Worm (Caenorhabditis elegans) whole organism, young adult: Measurements from ENCODE around the gene rdy-2.

Experiments used
- B0035.1 ChIP-seq: sonication (generic microtip); optimal IDR thresholded peaks from 2 replicates; lab custom pipeline; 2016; ENCODE audit warnings: missing genetic modification characterization, mild to moderate bottlenecking, missing compliant biosample characterization, missing genotype, missing genetic modification reagents
- B0336.3 ChIP-seq: fragments of 200-800 bp; sonication (Bioruptor generic); IDR thresholded peaks from 2 replicates; pipeline ENCODE4 v1.3.6; 2022; ENCODE audit warnings: missing genetic modification characterization, missing compliant biosample characterization
- D2030.7 ChIP-seq: fragments of 200-800 bp; sonication (Bioruptor generic); IDR thresholded peaks from 2 replicates; pipeline ENCODE4 v1.3.6; 2022; ENCODE audit warnings: missing genetic modification reagents, missing genetic modification characterization, missing compliant biosample characterization
- F23B12.7 ChIP-seq: sonication (generic microtip); optimal IDR thresholded peaks from 2 replicates; lab custom pipeline; 2017; ENCODE audit warnings: missing genetic modification characterization, mild to moderate bottlenecking, missing compliant biosample characterization, antibody characterized with exemption, moderate library complexity; ENCODE audit not compliant: insufficient read depth
- F37B4.10 ChIP-seq: fragments of 200-800 bp; sonication (Bioruptor generic); IDR thresholded peaks from 2 replicates; pipeline ENCODE4 v1.3.6; 2022; ENCODE audit warnings: missing genetic modification characterization, missing compliant biosample characterization
- F52B5.7 ChIP-seq: sonication (generic microtip); optimal IDR thresholded peaks from 2 replicates; lab custom pipeline; 2016; ENCODE audit warnings: mild to moderate bottlenecking, missing genetic modification characterization, missing compliant biosample characterization
- T26A5.8 ChIP-seq: sonication (generic microtip); optimal IDR thresholded peaks from 2 replicates; lab custom pipeline; 2016; ENCODE audit warnings: missing genetic modification characterization, missing compliant biosample characterization
- Y67H2A.10 ChIP-seq: fragments of 200-800 bp; sonication (Bioruptor generic); conservative IDR thresholded peaks from 2 replicates; pipeline ENCODE4 v1.3.6; 2022; ENCODE audit warnings: missing genetic modification reagents, missing genetic modification characterization, missing compliant biosample characterization
- Y79H2A.3 ChIP-seq: fragments of 200-800 bp; sonication (Bioruptor generic); conservative IDR thresholded peaks from 2 replicates; pipeline ENCODE4 v1.3.6; 2022; ENCODE audit warnings: missing genetic modification reagents, missing genetic modification characterization, missing compliant biosample characterization
- ZK185.1 ChIP-seq: sonication (generic microtip); optimal IDR thresholded peaks from 2 replicates; lab custom pipeline; 2016; ENCODE audit warnings: mild to moderate bottlenecking, missing genetic modification characterization, missing compliant biosample characterization; ENCODE audit not compliant: poor library complexity, severe bottlenecking
- ama-1 ChIP-seq, 3 experiments: fragments of 150-350 bp in 1 of 3; sonication (generic microtip) in 2 of 3; optimal IDR thresholded peaks; 2 replicates each; lab custom pipeline; 2014 to 2018; ENCODE audit warnings: missing biosample characterization in 2 of 3, missing genetic modification characterization in 2 of 3, missing genetic modification reagents in 2 of 3
- atf-7 ChIP-seq: sonication (generic microtip); optimal IDR thresholded peaks from 2 replicates; lab custom pipeline; 2017; ENCODE audit warnings: mild to moderate bottlenecking, missing genetic modification characterization, missing compliant biosample characterization
- athp-1 ChIP-seq: sonication (generic microtip); optimal IDR thresholded peaks from 2 replicates; lab custom pipeline; 2017; ENCODE audit warnings: mild to moderate bottlenecking, missing genetic modification characterization, missing compliant biosample characterization
- attf-6 ChIP-seq: fragments of 200-800 bp; sonication (Bioruptor generic); IDR thresholded peaks from 2 replicates; pipeline ENCODE4 v1.3.6; 2022; ENCODE audit warnings: missing genetic modification reagents, missing genetic modification characterization, missing compliant biosample characterization
- dpl-1 ChIP-seq: fragments of 150-350 bp; optimal IDR thresholded peaks from 2 replicates; lab custom pipeline; 2014; ENCODE audit warnings: missing biosample characterization, missing genetic modification reagents, missing genetic modification characterization
- egl-18 ChIP-seq: fragments of 200-800 bp; sonication (Bioruptor generic); IDR thresholded peaks from 2 replicates; pipeline ENCODE4 v1.3.6; 2022; ENCODE audit warnings: missing genetic modification reagents, missing genetic modification characterization, missing compliant biosample characterization
- egl-44 ChIP-seq: fragments of 200-800 bp; sonication (Bioruptor generic); IDR thresholded peaks from 2 replicates; pipeline ENCODE4 v1.3.6; 2022; ENCODE audit warnings: missing genetic modification reagents, missing genetic modification characterization, missing compliant biosample characterization
- fkh-3 ChIP-seq: sonication (generic microtip); optimal IDR thresholded peaks from 2 replicates; lab custom pipeline; 2016; ENCODE audit warnings: mild to moderate bottlenecking, missing genetic modification characterization, missing compliant biosample characterization
- gei-17 ChIP-seq: fragments of 200-800 bp; sonication (Bioruptor generic); optimal IDR thresholded peaks from 2 replicates; lab custom pipeline; 2018; ENCODE audit warnings: mild to moderate bottlenecking, missing genetic modification characterization, missing compliant biosample characterization
- hlh-12 ChIP-seq: sonication (generic microtip); optimal IDR thresholded peaks from 2 replicates; lab custom pipeline; 2016; ENCODE audit warnings: missing genetic modification characterization, missing compliant biosample characterization
- hlh-26 ChIP-seq: fragments of 200-800 bp; sonication (Bioruptor generic); conservative IDR thresholded peaks from 2 replicates; pipeline ENCODE4 v1.3.6; 2022; ENCODE audit warnings: missing genetic modification reagents, missing genetic modification characterization, missing compliant biosample characterization
- hmg-1.2 ChIP-seq: fragments of 200-800 bp; sonication (Bioruptor generic); IDR thresholded peaks from 2 replicates; pipeline ENCODE4 v1.3.6; 2022; ENCODE audit warnings: missing genetic modification reagents, missing genetic modification characterization, missing compliant biosample characterization
- hmg-20 ChIP-seq: fragments of 200-800 bp; sonication (Bioruptor generic); IDR thresholded peaks from 2 replicates; pipeline ENCODE4 v1.3.6; 2022; ENCODE audit warnings: missing genetic modification reagents, missing genetic modification characterization, missing compliant biosample characterization
- hrde-1 ChIP-seq: sonication (generic microtip); optimal IDR thresholded peaks from 2 replicates; lab custom pipeline; 2016; ENCODE audit warnings: missing genetic modification characterization, mild to moderate bottlenecking, missing compliant biosample characterization, moderate library complexity, missing genotype, missing genetic modification reagents, borderline replicate concordance
- let-526 ChIP-seq: fragments of 200-800 bp; sonication (Bioruptor generic); IDR thresholded peaks from 2 replicates; pipeline ENCODE4 v1.3.6; 2022; ENCODE audit warnings: missing genetic modification reagents, missing genetic modification characterization, missing compliant biosample characterization
- lin-26 ChIP-seq: fragments of 200-800 bp; sonication (Bioruptor generic); IDR thresholded peaks from 2 replicates; pipeline ENCODE4 v1.3.6; 2022; ENCODE audit warnings: missing genetic modification reagents, missing genetic modification characterization, missing compliant biosample characterization
- madf-6 ChIP-seq: fragments of 200-800 bp; sonication (Bioruptor generic); IDR thresholded peaks from 2 replicates; pipeline ENCODE4 v1.3.6; 2022; ENCODE audit warnings: missing genetic modification reagents, missing genetic modification characterization, missing compliant biosample characterization
- mcd-1 ChIP-seq: fragments of 200-800 bp; sonication (Bioruptor generic); IDR thresholded peaks from 2 replicates; pipeline ENCODE4 v1.3.6; 2022; ENCODE audit warnings: missing genetic modification reagents, missing genetic modification characterization, missing compliant biosample characterization
- mxl-1 ChIP-seq: sonication (generic microtip); optimal IDR thresholded peaks from 2 replicates; lab custom pipeline; 2016; ENCODE audit warnings: missing genetic modification characterization, missing compliant biosample characterization
- nfya-1 ChIP-seq: sonication (generic microtip); optimal IDR thresholded peaks from 2 replicates; lab custom pipeline; 2017; ENCODE audit warnings: antibody characterized with exemption, missing compliant biosample characterization, missing genetic modification characterization, borderline replicate concordance; ENCODE audit not compliant: insufficient read depth
- nhr-179 ChIP-seq: sonication (generic microtip); optimal IDR thresholded peaks from 2 replicates; lab custom pipeline; 2016; ENCODE audit warnings: mild to moderate bottlenecking, missing genetic modification characterization, missing compliant biosample characterization
- nhr-27 ChIP-seq: fragments of 200-800 bp; sonication (Bioruptor generic); optimal IDR thresholded peaks from 2 replicates; lab custom pipeline; 2018; ENCODE audit warnings: mild to moderate bottlenecking, missing genetic modification characterization, moderate library complexity, missing compliant biosample characterization
- nhr-90 ChIP-seq: sonication (generic microtip); optimal IDR thresholded peaks from 2 replicates; lab custom pipeline; 2016; ENCODE audit warnings: missing genotype, mild to moderate bottlenecking, missing genetic modification characterization, missing compliant biosample characterization
- rcor-1 ChIP-seq: fragments of 200-800 bp; sonication (Bioruptor generic); IDR thresholded peaks from 2 replicates; pipeline ENCODE4 v1.3.6; 2022; ENCODE audit warnings: missing genetic modification reagents, missing genetic modification characterization, missing compliant biosample characterization
- rec-8 ChIP-seq, 2 experiments: sonication (generic microtip); optimal IDR thresholded peaks; 2 replicates each; lab custom pipeline; 2016; ENCODE audit warnings: mild to moderate bottlenecking in 2 of 2, missing genetic modification characterization in 2 of 2, missing genetic modification reagents in 2 of 2, missing genotype in 2 of 2, missing biosample characterization in 1 of 2, missing compliant biosample characterization in 1 of 2, moderate library complexity in 1 of 2
- sdz-38 ChIP-seq: sonication (generic microtip); optimal IDR thresholded peaks from 2 replicates; lab custom pipeline; 2016; ENCODE audit warnings: missing genotype, missing genetic modification characterization, missing compliant biosample characterization
- sea-2 ChIP-seq: fragments of 200-800 bp; sonication (Bioruptor generic); IDR thresholded peaks from 2 replicates; pipeline ENCODE4 v1.3.6; 2022; ENCODE audit warnings: missing genetic modification characterization, missing compliant biosample characterization
- snpc-1.1 ChIP-seq: sonication (generic microtip); optimal IDR thresholded peaks from 2 replicates; lab custom pipeline; 2017; ENCODE audit warnings: missing genetic modification characterization, mild to moderate bottlenecking, missing compliant biosample characterization, antibody characterized with exemption, moderate library complexity, missing genotype, missing genetic modification reagents; ENCODE audit not compliant: insufficient read depth
- snpc-1.3 ChIP-seq: sonication (generic microtip); optimal IDR thresholded peaks from 2 replicates; lab custom pipeline; 2017; ENCODE audit warnings: missing genetic modification characterization, mild to moderate bottlenecking, missing compliant biosample characterization, antibody characterized with exemption, moderate library complexity, missing genotype, missing genetic modification reagents; ENCODE audit not compliant: insufficient read depth
- zfh-2 ChIP-seq: fragments of 200-800 bp; sonication (Bioruptor generic); conservative IDR thresholded peaks from 2 replicates; pipeline ENCODE4 v1.3.6; 2022; ENCODE audit warnings: missing genetic modification reagents, missing genetic modification characterization, missing compliant biosample characterization
- ztf-22 ChIP-seq: fragments of 200-800 bp; sonication (Bioruptor generic); optimal IDR thresholded peaks from 2 replicates; lab custom pipeline; 2018; ENCODE audit warnings: mild to moderate bottlenecking, missing genetic modification characterization, moderate library complexity, missing compliant biosample characterization
- ztf-28 ChIP-seq: fragments of 200-800 bp; sonication (Bioruptor generic); IDR thresholded peaks from 2 replicates; pipeline ENCODE4 v1.3.6; 2022; ENCODE audit warnings: missing genetic modification reagents, missing genetic modification characterization, missing compliant biosample characterization
- ztf-3 ChIP-seq: fragments of 200-800 bp; sonication (Bioruptor generic); optimal IDR thresholded peaks from 2 replicates; lab custom pipeline; 2018; ENCODE audit warnings: mild to moderate bottlenecking, missing genetic modification characterization, missing compliant biosample characterization

Gene rdy-2

DNA sequence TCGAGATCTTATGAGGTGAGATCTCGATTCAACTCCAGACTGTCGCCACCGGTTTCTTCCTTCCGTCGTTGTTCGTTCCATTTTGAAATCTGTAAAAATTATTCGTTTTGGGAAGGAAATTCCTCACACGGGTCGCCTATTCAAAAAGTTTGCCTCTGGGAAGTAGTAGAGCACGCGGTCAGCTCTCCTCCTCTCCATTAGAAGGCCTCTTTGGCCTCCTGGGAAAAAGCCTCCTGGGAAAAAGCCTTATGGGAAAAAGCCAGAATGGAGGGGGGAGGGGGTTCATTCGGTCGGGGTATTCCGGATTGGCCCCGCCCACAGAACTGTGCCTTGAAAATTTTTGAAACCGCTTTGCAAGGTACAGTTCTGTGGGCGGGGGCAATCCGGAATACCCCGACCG lies 46.8 kb upstream of the rdy-2 start (continued):
- no peak for TF ChIP-seq hrde-1 (tag; lab: Kevin White, UChicago)
- TF ChIP-seq hmg-20 (GFP tag; lab: Robert Waterston, UW), result no peak
- TF ChIP-seq B0336.3 (GFP tag; lab: Robert Waterston, UW), result no peak
- TF ChIP-seq sdz-38 (tag; lab: Kevin White, UChicago), result no peak
- TF ChIP-seq rcor-1 (GFP tag; lab: Robert Waterston, UW), result peak; percentile 24; the same call in 1 of the 2 replicates
- TF ChIP-seq nfya-1 (tag; lab: Kevin White, UChicago), result no peak
- TF ChIP-seq snpc-1.1, result no peak
- no peak for TF ChIP-seq dpl-1
- TF ChIP-seq ztf-3 (GFP tag; lab: Kevin White, UChicago), result no peak
- TF ChIP-seq atf-7 (tag; lab: Kevin White, UChicago), result no peak
- TF ChIP-seq F23B12.7 (tag; lab: Kevin White, UChicago), result no peak
- 0 out of 2 replicates have a peak, but pooled peaks have one; percentile 27 for TF ChIP-seq lin-26 (GFP tag; lab: Robert Waterston, UW)
- TF ChIP-seq Y79H2A.3 (GFP tag; lab: Robert Waterston, UW), result 0 out of 2 replicates have a peak, but pooled peaks have one; percentile 35
- TF ChIP-seq nhr-27 (tag; lab: Kevin White, UChicago), result no peak
- no peak for TF ChIP-seq egl-44 (GFP tag; lab: Robert Waterston, UW)
- TF ChIP-seq nhr-90 (tag; lab: Kevin White, UChicago), result no peak

DNA sequence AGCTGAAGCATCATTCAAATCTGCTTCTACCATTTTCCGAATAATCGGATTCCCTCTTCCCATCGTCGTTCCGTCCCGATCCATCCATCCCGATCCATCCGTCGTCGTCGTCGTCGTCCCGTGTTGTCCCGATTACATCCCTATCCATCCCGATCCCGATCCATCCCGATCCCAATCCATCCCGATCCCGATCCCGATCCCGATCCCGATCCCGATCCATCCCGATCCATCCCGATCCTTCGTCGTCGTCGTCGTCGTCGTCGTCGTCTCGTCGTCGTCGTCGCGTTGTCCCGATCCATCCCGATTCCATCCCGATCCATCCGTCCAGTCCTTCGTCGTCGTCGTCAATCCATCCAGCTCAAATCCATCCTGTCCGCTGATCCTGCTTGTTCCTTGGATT lies 46.4 kb upstream of the rdy-2 start:
- TF ChIP-seq ztf-28 (no peak), egl-18 (GFP tag; lab: Robert Waterston, UW) (no peak), attf-6 (GFP tag; lab: Robert Waterston, UW) (no peak), mcd-1 (GFP tag; lab: Robert Waterston, UW) (0 out of 2 replicates have a peak, but pooled peaks have one; percentile 9), zfh-2 (GFP tag; lab: Robert Waterston, UW) (peak; percentile 71), sea-2 (GFP tag; lab: Robert Waterston, UW) (0 out of 2 replicates have a peak, but pooled peaks have one; percentile 28)
- TF ChIP-seq, all 124 proteins: peak for 3

DNA sequence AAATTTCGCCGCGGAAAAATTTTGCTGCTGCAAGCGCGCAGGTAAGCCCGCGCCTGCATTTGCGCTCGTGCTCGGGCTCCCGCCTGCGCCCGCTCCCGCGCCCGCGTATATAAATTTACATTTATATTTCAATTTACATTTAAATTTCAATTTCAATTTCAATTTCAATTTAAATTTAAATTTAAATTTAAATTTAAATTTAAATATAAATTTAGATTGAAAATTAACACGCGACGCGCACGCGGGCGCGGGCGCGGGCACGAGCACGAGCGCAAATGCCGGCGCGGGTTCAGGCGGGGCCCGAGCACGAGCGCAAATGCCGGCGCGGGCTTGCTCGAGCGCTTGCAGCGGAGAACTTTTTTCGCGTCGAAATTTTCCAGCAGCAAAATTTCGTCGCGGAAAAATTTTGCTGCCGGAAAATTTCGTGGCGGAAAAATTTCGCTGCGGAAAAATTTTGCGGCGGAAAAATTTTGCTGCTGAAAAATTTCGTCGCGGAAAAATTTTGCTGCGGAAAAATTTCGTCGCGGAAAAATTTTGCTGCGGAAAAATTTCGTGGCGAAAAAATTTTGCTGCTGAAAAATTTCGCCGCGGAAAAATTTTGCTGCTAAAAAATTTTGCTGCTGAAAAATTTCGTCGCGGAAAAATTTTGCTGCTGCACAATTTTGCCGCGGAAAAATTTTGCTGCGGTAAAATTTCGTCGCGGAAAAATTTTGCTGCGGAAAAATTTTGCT lies 45.2 kb upstream of the rdy-2 start:
- no peak for TF ChIP-seq fkh-3 (tag; lab: Kevin White, UChicago)
- no peak; the same call in 1 of the 2 replicates for TF ChIP-seq let-526 (GFP tag; lab: Robert Waterston, UW)
- no peak for TF ChIP-seq T26A5.8 (tag; lab: Kevin White, UChicago)
- TF ChIP-seq D2030.7 (GFP tag; lab: Robert Waterston, UW), result peak; percentile 30
- TF ChIP-seq F52B5.7 (tag; lab: Kevin White, UChicago), result no peak
- TF ChIP-seq attf-6 (GFP tag; lab: Robert Waterston, UW), result no peak
- TF ChIP-seq athp-1, result no peak
- no peak for TF ChIP-seq mxl-1 (tag; lab: Kevin White, UChicago)
- TF ChIP-seq nhr-90 (tag; lab: Kevin White, UChicago), result no peak
- no peak for TF ChIP-seq dpl-1
- TF ChIP-seq gei-17 (GFP tag; lab: Kevin White, UChicago), result no peak
- no peak for TF ChIP-seq hlh-12 (tag; lab: Kevin White, UChicago)
- TF ChIP-seq ama-1 (optimal IDR thresholded peaks at IDR 0.05; lab: Kevin White, UChicago), result no peak
- TF ChIP-seq ama-1 (GFP tag; optimal IDR thresholded peaks at IDR 0.05; lab: Kevin White, UChicago), result no peak
- TF ChIP-seq ztf-22 (GFP tag; lab: Kevin White, UChicago), result no peak
- no peak for TF ChIP-seq snpc-1.3 (tag; lab: Kevin White, UChicago)
- TF ChIP-seq B0035.1 (tag; lab: Kevin White, UChicago), result no peak
- no peak for TF ChIP-seq egl-18 (GFP tag; lab: Robert Waterston, UW)
- TF ChIP-seq madf-6, result peak; percentile 55; the same call in 1 of the 2 replicates
- TF ChIP-seq rec-8 (tag; optimal IDR thresholded peaks at IDR 0.05; lab: Kevin White, UChicago), result no peak
- TF ChIP-seq F37B4.10, result no peak
- TF ChIP-seq hmg-1.2 (GFP tag; lab: Robert Waterston, UW), result no peak
- peak; percentile 5; the same call in 1 of the 2 replicates for TF ChIP-seq Y67H2A.10 (GFP tag; lab: Robert Waterston, UW)
- no peak for TF ChIP-seq hlh-26
- no peak for TF ChIP-seq ZK185.1
- no peak for TF ChIP-seq nhr-179 (tag; lab: Kevin White, UChicago)
